Worm (Caenorhabditis elegans): ENCODE measurements around the gene lem-4.

DNA sequence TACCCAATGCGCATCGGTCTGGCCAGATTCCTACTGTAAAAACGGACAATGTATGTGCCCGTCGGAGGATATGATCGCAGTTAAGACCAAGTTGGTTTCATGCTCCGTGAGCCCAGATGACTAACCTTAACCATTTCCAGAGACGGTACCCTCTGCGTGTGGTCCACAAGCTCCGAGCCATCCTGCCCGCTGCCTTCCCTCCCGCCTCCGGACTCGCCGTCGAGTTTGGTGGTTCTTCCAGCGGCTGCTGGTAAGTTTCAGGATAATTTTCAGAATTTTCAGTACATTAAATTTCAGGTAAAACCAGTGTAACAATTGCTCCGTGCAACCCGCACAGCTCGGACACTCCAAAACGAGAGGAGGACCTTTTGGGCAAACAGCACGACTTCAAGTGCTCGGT, 6.2 kb upstream of the lem-4 start:
- TF ChIP-seq lin-13 (tag; optimal IDR thresholded peaks at IDR 0.05) (no peak), elt-3 (tag; optimal IDR thresholded peaks at IDR 0.05) (no peak), unc-120 (tag; optimal IDR thresholded peaks at IDR 0.05; ENCODE audit: poor library complexity, severe bottlenecking) (no peak), snpc-4 (tag; optimal IDR thresholded peaks at IDR 0.05) (no peak), ztf-11 (tag; optimal IDR thresholded peaks at IDR 0.05) (no peak), nhr-76 (tag; optimal IDR thresholded peaks at IDR 0.05) (no peak), nhr-237 (tag; optimal IDR thresholded peaks at IDR 0.05) (no peak), unc-62 (GFP tag; optimal IDR thresholded peaks at IDR 0.05) (no peak), ces-1 (GFP tag; optimal IDR thresholded peaks at IDR 0.05) (no peak), elt-1 (tag; optimal IDR thresholded peaks at IDR 0.05; ENCODE audit: borderline replicate concordance, insufficient read depth) (no peak)

All from whole organism, mixed stage, embryonic.